Worm (Caenorhabditis elegans) whole organism, L3 larva: Measurements from ENCODE around the gene C50F4.16.
A peak's percentile ranks its signal among the peaks of the same experiment; 100 is the strongest.

Source experiments
- R02D3.7 ChIP-seq: fragments of 150-350 bp; optimal IDR thresholded peaks from 2 replicates; lab custom pipeline; 2014; ENCODE audit warnings: missing biosample characterization, missing genetic modification characterization
- ZK546.5 ChIP-seq: sonication (generic microtip); optimal IDR thresholded peaks from 2 replicates; lab custom pipeline; 2017; ENCODE audit warnings: missing biosample characterization, missing genetic modification characterization
- aly-2 ChIP-seq: fragments of 150-350 bp; optimal IDR thresholded peaks from 2 replicates; lab custom pipeline; 2014; ENCODE audit warnings: missing biosample characterization, missing genetic modification characterization
- ama-1 ChIP-seq: fragments of 150-350 bp; optimal IDR thresholded peaks from 2 replicates; lab custom pipeline; 2018
- ceh-16 ChIP-seq: sonication (generic microtip); optimal IDR thresholded peaks from 2 replicates; lab custom pipeline; 2017; ENCODE audit warnings: missing biosample characterization, missing genetic modification characterization
- ceh-28 ChIP-seq: fragments of 150-350 bp; optimal IDR thresholded peaks from 2 replicates; lab custom pipeline; 2014; ENCODE audit warnings: missing biosample characterization, missing genetic modification reagents, missing genetic modification characterization
- ceh-9 ChIP-seq: sonication (generic microtip); optimal IDR thresholded peaks from 2 replicates; lab custom pipeline; 2018; ENCODE audit warnings: missing biosample characterization, missing genetic modification characterization
- daf-12 ChIP-seq: fragments of 150-350 bp; optimal IDR thresholded peaks from 2 replicates; lab custom pipeline; 2014; ENCODE audit warnings: missing biosample characterization, missing genetic modification reagents, missing genetic modification characterization
- egl-27 ChIP-seq: sonication (generic microtip); optimal IDR thresholded peaks from 4 replicates; lab custom pipeline; 2017; ENCODE audit warnings: missing biosample characterization, missing genetic modification reagents, missing genetic modification characterization
- egl-5 ChIP-seq: fragments of 150-350 bp; optimal IDR thresholded peaks from 2 replicates; lab custom pipeline; 2017; ENCODE audit warnings: missing biosample characterization, missing genetic modification reagents, missing genetic modification characterization, inconsistent platforms
- elt-1 ChIP-seq: fragments of 150-350 bp; optimal IDR thresholded peaks from 2 replicates; lab custom pipeline; 2014; ENCODE audit warnings: missing biosample characterization, missing genetic modification characterization
- elt-2 ChIP-seq: sonication (generic microtip); optimal IDR thresholded peaks from 2 replicates; lab custom pipeline; 2016; ENCODE audit warnings: missing genetic modification reagents, mild to moderate bottlenecking, missing genetic modification characterization, missing compliant biosample characterization
- eor-1 ChIP-seq, 2 experiments: fragments of 150-350 bp; optimal IDR thresholded peaks; 2 replicates each; lab custom pipeline; 2014 to 2018; ENCODE audit warnings: missing biosample characterization in 2 of 2, missing genetic modification characterization in 2 of 2
- fkh-2 ChIP-seq: fragments of 150-350 bp; optimal IDR thresholded peaks from 2 replicates; lab custom pipeline; 2014; ENCODE audit warnings: missing biosample characterization, missing genetic modification reagents, missing genetic modification characterization
- fos-1 ChIP-seq: fragments of 150-350 bp; optimal IDR thresholded peaks from 2 replicates; lab custom pipeline; 2014; ENCODE audit warnings: missing biosample characterization, missing genetic modification characterization
- jun-1 ChIP-seq: fragments of 150-350 bp; optimal IDR thresholded peaks from 2 replicates; lab custom pipeline; 2014; ENCODE audit warnings: missing biosample characterization, missing genetic modification reagents, missing genetic modification characterization
- lin-15B ChIP-seq: fragments of 150-350 bp; optimal IDR thresholded peaks from 2 replicates; lab custom pipeline; 2014; ENCODE audit warnings: missing biosample characterization, missing genetic modification characterization
- lin-39 ChIP-seq: fragments of 150-350 bp; optimal IDR thresholded peaks from 2 replicates; lab custom pipeline; 2018; ENCODE audit warnings: missing biosample characterization, missing genetic modification reagents, missing genetic modification characterization
- lsy-12 ChIP-seq: sonication (generic microtip); optimal IDR thresholded peaks from 2 replicates; lab custom pipeline; 2016; ENCODE audit warnings: mild to moderate bottlenecking, missing genetic modification characterization, missing compliant biosample characterization
- mdl-1 ChIP-seq: fragments of 150-350 bp; optimal IDR thresholded peaks from 2 replicates; lab custom pipeline; 2014; ENCODE audit warnings: missing biosample characterization, missing genetic modification characterization
- mml-1 ChIP-seq: fragments of 150-350 bp; sonication (generic microtip); optimal IDR thresholded peaks from 3 replicates; lab custom pipeline; 2014; ENCODE audit warnings: missing biosample characterization, missing genetic modification characterization
- nfya-1 ChIP-seq: sonication (generic microtip); optimal IDR thresholded peaks from 2 replicates; lab custom pipeline; 2017; ENCODE audit warnings: missing genetic modification characterization, mild to moderate bottlenecking, missing compliant biosample characterization, antibody characterized with exemption, moderate library complexity; ENCODE audit not compliant: insufficient read depth
- nhr-11 ChIP-seq: fragments of 150-350 bp; optimal IDR thresholded peaks from 2 replicates; lab custom pipeline; 2014; ENCODE audit warnings: missing biosample characterization, missing genetic modification characterization
- nhr-12 ChIP-seq: fragments of 150-350 bp; optimal IDR thresholded peaks from 2 replicates; lab custom pipeline; 2014; ENCODE audit warnings: missing biosample characterization, missing genetic modification characterization
- nhr-23 ChIP-seq: fragments of 150-350 bp; optimal IDR thresholded peaks from 2 replicates; lab custom pipeline; 2014; ENCODE audit warnings: missing biosample characterization, missing genetic modification reagents, missing genetic modification characterization
- nhr-28 ChIP-seq: fragments of 150-350 bp; optimal IDR thresholded peaks from 2 replicates; lab custom pipeline; 2014; ENCODE audit warnings: missing biosample characterization, missing genetic modification characterization
- nhr-43 ChIP-seq: sonication (generic microtip); optimal IDR thresholded peaks from 2 replicates; lab custom pipeline; 2016; ENCODE audit warnings: mild to moderate bottlenecking, missing genetic modification characterization, missing compliant biosample characterization; ENCODE audit not compliant: poor library complexity, severe bottlenecking
- nhr-67 ChIP-seq: fragments of 150-350 bp; optimal IDR thresholded peaks from 2 replicates; lab custom pipeline; 2014; ENCODE audit warnings: missing biosample characterization, missing genetic modification characterization
- nhr-76 ChIP-seq: fragments of 150-350 bp; sonication (generic microtip); optimal IDR thresholded peaks from 5 replicates; lab custom pipeline; 2014; ENCODE audit warnings: missing biosample characterization, missing genetic modification characterization
- nhr-77 ChIP-seq: fragments of 150-350 bp; optimal IDR thresholded peaks from 2 replicates; lab custom pipeline; 2014; ENCODE audit warnings: missing biosample characterization, missing genetic modification characterization
- pqm-1 ChIP-seq: fragments of 150-350 bp; optimal IDR thresholded peaks from 2 replicates; lab custom pipeline; 2017; ENCODE audit warnings: missing biosample characterization, missing genetic modification characterization, inconsistent platforms
- sea-2 ChIP-seq: fragments of 150-350 bp; sonication (generic microtip); optimal IDR thresholded peaks from 4 replicates; lab custom pipeline; 2014; ENCODE audit warnings: missing biosample characterization, missing genetic modification reagents, missing genetic modification characterization
- skn-1 ChIP-seq: fragments of 150-350 bp; optimal IDR thresholded peaks from 2 replicates; lab custom pipeline; 2014; ENCODE audit warnings: missing biosample characterization, missing genetic modification characterization
- snpc-4 ChIP-seq: fragments of 150-350 bp; optimal IDR thresholded peaks from 2 replicates; lab custom pipeline; 2014; ENCODE audit warnings: missing biosample characterization, missing genetic modification characterization
- tbx-2 ChIP-seq: sonication (generic microtip); optimal IDR thresholded peaks from 2 replicates; lab custom pipeline; 2016; ENCODE audit warnings: mild to moderate bottlenecking, missing genetic modification characterization, missing compliant biosample characterization
- unc-39 ChIP-seq: sonication (generic microtip); optimal IDR thresholded peaks from 4 replicates; lab custom pipeline; 2017; ENCODE audit warnings: missing biosample characterization, missing genetic modification characterization
- zag-1 ChIP-seq: fragments of 150-350 bp; optimal IDR thresholded peaks from 2 replicates; lab custom pipeline; 2014; ENCODE audit warnings: missing biosample characterization, missing genetic modification characterization

C50F4.16 gene

DNA sequence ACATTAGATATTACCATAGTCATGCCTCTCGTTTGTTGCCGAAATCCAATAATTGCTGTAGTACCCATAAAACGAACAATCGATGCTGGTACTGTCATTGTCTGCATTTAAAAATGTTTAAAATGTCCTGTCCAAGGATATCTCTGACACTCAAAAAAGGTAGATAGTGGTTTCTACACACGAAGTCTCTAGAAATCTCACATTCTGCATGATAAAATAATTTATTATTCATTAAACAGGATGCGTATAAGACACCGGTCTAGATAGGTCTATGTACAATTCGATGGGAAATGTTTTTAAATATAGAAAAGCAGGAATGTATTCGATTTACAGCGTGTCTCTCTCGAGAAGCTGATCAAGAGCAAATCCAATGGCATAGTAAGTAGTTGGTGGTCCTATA is 1.8 kb downstream of the C50F4.16 start, which contains the start of gene C50F4.12:
TSS of gene C50F4.12 (minus strand) at position 101 of the 400 bp plus-strand sequence.
- no peak for TF ChIP-seq ZK546.5 (tag; lab: Kevin White, UChicago)

DNA sequence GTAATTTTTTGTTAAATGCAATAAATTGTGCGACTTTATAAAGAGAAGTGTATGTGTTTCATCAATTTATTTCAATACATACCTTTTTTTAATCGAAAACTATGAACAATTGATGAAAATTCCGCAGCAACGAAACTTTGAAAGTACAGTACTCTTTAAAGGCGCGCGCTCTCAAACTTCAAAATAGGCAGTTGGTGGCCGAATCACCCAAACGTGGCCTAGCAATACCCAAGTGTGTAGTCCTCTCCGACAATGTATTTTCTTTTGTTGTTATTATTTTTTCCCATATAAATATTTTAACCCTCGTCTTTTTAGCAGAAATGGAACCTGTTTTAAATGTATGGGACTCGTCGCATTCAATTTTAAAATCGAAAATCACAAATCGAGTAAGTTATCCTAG is 4.9 kb downstream of the C50F4.16 start, which contains the start of gene C50F4.4:
TSS of gene C50F4.4 (plus strand) at position 267 of the 400 bp plus-strand sequence.
- TF ChIP-seq elt-2 (tag; lab: Kevin White, UChicago) (peak; percentile 6), snpc-4 (tag; lab: Kevin White, UChicago) (peak; percentile 49), sea-2 (GFP tag; lab: Kevin White, UChicago) (no peak), lsy-12 (tag; lab: Kevin White, UChicago) (no peak), nhr-12 (tag; lab: Kevin White, UChicago) (no peak), nhr-23 (tag; lab: Kevin White, UChicago) (no peak), lin-15B (tag; lab: Kevin White, UChicago) (peak; percentile 28), nhr-67 (tag; lab: Kevin White, UChicago) (no peak), ceh-9 (tag; lab: Kevin White, UChicago) (no peak), nhr-43 (tag; lab: Kevin White, UChicago) (peak; percentile 30), jun-1 (tag; lab: Kevin White, UChicago) (no peak)

- no peak for TF ChIP-seq nhr-77 (tag; lab: Kevin White, UChicago)
- no peak for TF ChIP-seq ama-1 (lab: Kevin White, UChicago)
- no peak for TF ChIP-seq ceh-16 (tag; lab: Kevin White, UChicago)
- no peak for TF ChIP-seq nhr-23 (tag; lab: Kevin White, UChicago)
- no peak for TF ChIP-seq nhr-43 (tag; lab: Kevin White, UChicago)
- no peak for TF ChIP-seq pqm-1 (tag; lab: Kevin White, UChicago)
- no peak for TF ChIP-seq lsy-12 (tag; lab: Kevin White, UChicago)
Measured at ce11 chrV:9534621-9535020, 6.8 kb downstream of the C50F4.16 start, which contains the start of gene tag-329. Gene tag-329 (plus strand): TSS chrV:9534921.

DNA sequence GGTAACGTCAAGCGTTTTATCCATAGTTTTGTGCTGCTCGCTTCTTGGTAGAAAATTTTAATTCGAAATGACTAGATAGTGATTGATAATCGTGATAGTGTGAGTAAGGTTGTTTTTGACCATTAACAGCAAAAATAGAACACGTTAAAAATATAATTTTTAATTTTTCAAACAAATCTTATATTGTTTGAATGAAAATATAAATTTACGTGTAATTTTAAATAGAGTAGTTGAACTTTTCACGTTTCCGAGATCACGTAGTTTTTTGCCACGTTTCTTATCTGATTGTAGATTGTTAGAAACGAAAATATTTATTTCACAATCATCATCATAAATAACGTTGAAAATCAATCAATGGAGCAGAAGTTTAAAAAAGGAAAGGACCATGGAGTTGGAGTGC is 9.9 kb downstream of the C50F4.16 start, which contains the start of the genes C50F4.10 and pfk-1.2:
TSS of gene C50F4.10 (minus strand) at position 101 of the 400 bp plus-strand sequence.
TSS of gene pfk-1.2 (plus strand) at position 325 of the 400 bp plus-strand sequence.
- TF ChIP-seq nhr-28 (tag; lab: Kevin White, UChicago) (no peak), nhr-43 (tag; lab: Kevin White, UChicago) (no peak), pqm-1 (tag; lab: Kevin White, UChicago) (no peak), nfya-1 (no peak), mml-1 (tag; lab: Kevin White, UChicago) (no peak), skn-1 (no peak), mdl-1 (tag; lab: Kevin White, UChicago) (no peak), zag-1 (tag; lab: Kevin White, UChicago) (no peak), eor-1 (tag; optimal IDR thresholded peaks at IDR 0.05; lab: Kevin White, UChicago) (no peak), lin-15B (tag; lab: Kevin White, UChicago) (no peak)

DNA sequence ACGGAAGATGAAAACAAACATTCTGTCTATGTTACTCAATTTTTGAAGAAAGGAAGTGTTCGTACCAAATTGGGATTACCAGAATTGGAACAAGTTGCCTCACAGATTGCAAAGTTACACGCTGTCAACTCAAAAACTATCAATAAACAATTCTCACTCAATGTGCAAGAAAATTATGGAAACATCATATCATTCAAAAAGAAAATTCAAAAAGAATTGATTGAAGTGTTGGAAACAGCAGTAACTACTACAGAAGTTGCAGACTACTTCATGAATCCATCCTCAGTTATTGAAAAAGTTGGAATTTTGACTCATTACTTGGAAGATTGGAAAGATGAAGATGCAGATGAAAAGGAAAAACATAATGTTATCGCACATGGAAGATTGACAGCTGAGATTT is 13.4 kb downstream of the C50F4.16 start:
- TF ChIP-seq elt-1 (tag; lab: Kevin White, UChicago) (no peak), mml-1 (tag; lab: Kevin White, UChicago) (no peak), fos-1 (no peak), zag-1 (tag; lab: Kevin White, UChicago) (no peak), egl-5 (tag; lab: Kevin White, UChicago) (no peak), egl-27 (tag; lab: Kevin White, UChicago) (no peak), ama-1 (lab: Kevin White, UChicago) (no peak), nhr-11 (tag; lab: Kevin White, UChicago) (no peak), eor-1 (tag; optimal IDR thresholded peaks at IDR 0.05; lab: Kevin White, UChicago) (no peak), ceh-16 (tag; lab: Kevin White, UChicago) (no peak), mdl-1 (tag; lab: Kevin White, UChicago) (no peak), nhr-23 (tag; lab: Kevin White, UChicago) (no peak), nhr-77 (tag; lab: Kevin White, UChicago) (no peak), aly-2 (tag; lab: Kevin White, UChicago) (no peak), tbx-2 (tag; lab: Kevin White, UChicago) (no peak)

DNA sequence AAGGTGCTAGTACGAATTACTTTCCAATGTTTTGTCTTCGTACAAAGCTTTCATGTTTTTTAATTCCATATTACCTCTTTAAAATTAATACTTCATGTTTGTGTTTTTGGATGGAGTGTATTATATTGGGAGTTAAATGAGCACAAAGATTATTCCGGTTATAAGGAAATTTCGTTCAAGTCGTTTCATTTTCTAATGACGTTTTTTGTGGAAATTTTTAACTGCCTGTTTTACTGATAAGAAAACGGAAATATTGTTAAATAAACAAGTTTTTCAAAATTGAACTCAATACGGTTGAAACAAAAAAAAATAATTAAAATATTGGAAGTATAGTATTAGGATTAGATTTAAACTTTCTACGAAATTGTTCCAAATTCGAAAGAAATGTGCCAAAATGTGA is 14.1 kb downstream of the C50F4.16 start:
- TF ChIP-seq mml-1 (tag; lab: Kevin White, UChicago) (no peak), R02D3.7 (tag; lab: Kevin White, UChicago) (no peak), ama-1 (lab: Kevin White, UChicago) (no peak), nhr-23 (tag; lab: Kevin White, UChicago) (no peak), jun-1 (tag; lab: Kevin White, UChicago) (no peak), fkh-2 (tag; lab: Kevin White, UChicago) (no peak), lsy-12 (tag; lab: Kevin White, UChicago) (no peak), unc-39 (tag; lab: Kevin White, UChicago) (no peak), nhr-76 (tag; lab: Kevin White, UChicago) (no peak), lin-39 (tag; lab: Kevin White, UChicago) (no peak), elt-2 (tag; lab: Kevin White, UChicago) (peak; percentile 56), daf-12 (tag; lab: Kevin White, UChicago) (no peak), pqm-1 (tag; lab: Kevin White, UChicago) (peak; percentile 59), ceh-28 (tag; lab: Kevin White, UChicago) (no peak)
